Worm (Caenorhabditis elegans) whole organism, L4 larva: ENCODE data around the gene srv-13.

Experiments
- D1046.2 ChIP-seq: fragments of 200-800 bp; sonication (Bioruptor generic); IDR thresholded peaks from 2 replicates; pipeline ENCODE4 v1.3.6; 2022; ENCODE audit warnings: missing genetic modification characterization, missing compliant biosample characterization
- F26F4.8 ChIP-seq: fragments of 200-800 bp; sonication (Bioruptor generic); conservative IDR thresholded peaks from 2 replicates; pipeline ENCODE4 v1.3.6; 2022; ENCODE audit warnings: missing genetic modification characterization, missing compliant biosample characterization
- F44E2.7 ChIP-seq: fragments of 200-800 bp; sonication (Bioruptor generic); IDR thresholded peaks from 2 replicates; pipeline ENCODE4 v2.1.2; 2022; ENCODE audit warnings: missing genetic modification characterization, missing compliant biosample characterization
- F49E8.2 ChIP-seq: sonication (generic microtip); optimal IDR thresholded peaks from 2 replicates; lab custom pipeline; 2016; ENCODE audit warnings: missing compliant biosample characterization, mild to moderate bottlenecking, missing genetic modification characterization, borderline replicate concordance
- T26A8.4 ChIP-seq: fragments of 200-800 bp; sonication (Bioruptor generic); IDR thresholded peaks from 2 replicates; pipeline ENCODE4 v1.3.6; 2022; ENCODE audit warnings: missing genetic modification characterization, missing compliant biosample characterization
- Y48G9A.11 ChIP-seq: fragments of 200-800 bp; sonication (Bioruptor generic); IDR thresholded peaks from 2 replicates; pipeline ENCODE4 v1.3.6; 2022; ENCODE audit warnings: missing genetic modification reagents, missing genetic modification characterization, missing compliant biosample characterization
- Y75B8A.6 ChIP-seq: fragments of 200-800 bp; sonication (Bioruptor generic); IDR thresholded peaks from 2 replicates; pipeline ENCODE4 v1.3.6; 2022; ENCODE audit warnings: missing genetic modification reagents, missing genetic modification characterization, missing compliant biosample characterization
- ZK337.2 ChIP-seq: fragments of 200-800 bp; sonication (Bioruptor generic); IDR thresholded peaks from 2 replicates; pipeline ENCODE4 v1.3.6; 2022; ENCODE audit warnings: missing genetic modification reagents, missing genetic modification characterization, missing compliant biosample characterization
- ZK546.5 ChIP-seq, 2 experiments: sonication (generic microtip); optimal IDR thresholded peaks; 2 replicates each; lab custom pipeline; 2017; ENCODE audit warnings: missing biosample characterization in 2 of 2, missing genetic modification characterization in 2 of 2
- aha-1 ChIP-seq: fragments of 150-350 bp; peaks from one replicate; lab custom pipeline; 2014; ENCODE audit warnings: missing biosample characterization, missing genetic modification characterization
- arid-1 ChIP-seq: fragments of 200-800 bp; sonication (Bioruptor generic); conservative IDR thresholded peaks from 2 replicates; pipeline ENCODE4 v1.3.6; 2022; ENCODE audit warnings: missing genetic modification reagents, missing genetic modification characterization, missing compliant biosample characterization
- attf-4 ChIP-seq: sonication (generic microtip); optimal IDR thresholded peaks from 3 replicates; lab custom pipeline; 2017; ENCODE audit warnings: missing biosample characterization, missing genetic modification characterization
- ceh-28 ChIP-seq: fragments of 150-350 bp; optimal IDR thresholded peaks from 2 replicates; lab custom pipeline; 2014; ENCODE audit warnings: missing biosample characterization, missing genetic modification reagents, missing genetic modification characterization
- ceh-44 ChIP-seq: fragments of 200-800 bp; sonication (Bioruptor generic); IDR thresholded peaks from 2 replicates; pipeline ENCODE4 v1.3.6; 2022; ENCODE audit warnings: missing genetic modification reagents, missing genetic modification characterization, missing compliant biosample characterization
- ceh-62 ChIP-seq: sonication (generic microtip); optimal IDR thresholded peaks from 2 replicates; lab custom pipeline; 2017; ENCODE audit warnings: missing biosample characterization, missing genetic modification characterization
- ceh-82 ChIP-seq: sonication (generic microtip); optimal IDR thresholded peaks from 2 replicates; lab custom pipeline; 2017; ENCODE audit warnings: missing biosample characterization, missing genetic modification characterization
- dmd-6 ChIP-seq: fragments of 200-800 bp; sonication (Bioruptor generic); IDR thresholded peaks from 2 replicates; pipeline ENCODE4 v1.3.6; 2022; ENCODE audit warnings: missing genetic modification reagents, missing genetic modification characterization, missing compliant biosample characterization
- dmd-8 ChIP-seq: fragments of 200-800 bp; sonication (Bioruptor generic); IDR thresholded peaks from 2 replicates; pipeline ENCODE4 v1.3.6; 2022; ENCODE audit warnings: missing genetic modification characterization, missing compliant biosample characterization
- duxl-1 ChIP-seq: sonication (generic microtip); optimal IDR thresholded peaks from 2 replicates; lab custom pipeline; 2016; ENCODE audit warnings: mild to moderate bottlenecking, missing genetic modification characterization, moderate library complexity, missing compliant biosample characterization; ENCODE audit not compliant: poor library complexity
- fkh-10 ChIP-seq: fragments of 150-350 bp; optimal IDR thresholded peaks from 2 replicates; lab custom pipeline; 2014; ENCODE audit warnings: missing biosample characterization, missing genetic modification reagents, missing genetic modification characterization
- gei-8 ChIP-seq: fragments of 200-800 bp; sonication (Bioruptor generic); optimal IDR thresholded peaks from 2 replicates; lab custom pipeline; 2018; ENCODE audit warnings: mild to moderate bottlenecking, missing genetic modification characterization, missing compliant biosample characterization
- hlh-30 ChIP-seq: sonication (generic microtip); optimal IDR thresholded peaks from 2 replicates; lab custom pipeline; 2017; ENCODE audit warnings: antibody characterized with exemption, mild to moderate bottlenecking, missing genetic modification characterization, missing compliant biosample characterization; ENCODE audit not compliant: insufficient read depth
- jun-1 ChIP-seq: fragments of 150-350 bp; optimal IDR thresholded peaks from 2 replicates; lab custom pipeline; 2014; ENCODE audit warnings: missing biosample characterization, missing genetic modification reagents, missing genetic modification characterization
- lin-1 ChIP-seq: fragments of 200-800 bp; sonication (Bioruptor generic); IDR thresholded peaks from 2 replicates; pipeline ENCODE4 v1.3.6; 2022; ENCODE audit warnings: missing genetic modification reagents, missing genetic modification characterization, missing compliant biosample characterization
- lin-13 ChIP-seq: fragments of 150-350 bp; optimal IDR thresholded peaks from 2 replicates; lab custom pipeline; 2014; ENCODE audit warnings: missing biosample characterization, missing genetic modification reagents, missing genetic modification characterization
- lin-15B ChIP-seq: fragments of 150-350 bp; sonication (generic microtip); optimal IDR thresholded peaks from 3 replicates; lab custom pipeline; 2014; ENCODE audit warnings: missing biosample characterization, missing genetic modification characterization
- lin-29 ChIP-seq: fragments of 200-800 bp; sonication (Bioruptor generic); IDR thresholded peaks from 2 replicates; pipeline ENCODE4 v1.3.6; 2022; ENCODE audit warnings: missing genetic modification reagents, missing genetic modification characterization, missing compliant biosample characterization
- lin-38 ChIP-seq: fragments of 200-800 bp; sonication (Bioruptor generic); IDR thresholded peaks from 2 replicates; pipeline ENCODE4 v1.3.6; 2022; ENCODE audit warnings: missing genetic modification reagents, missing genetic modification characterization, missing compliant biosample characterization
- lir-3 ChIP-seq: sonication (generic microtip); optimal IDR thresholded peaks from 2 replicates; lab custom pipeline; 2016; ENCODE audit warnings: mild to moderate bottlenecking, missing genetic modification characterization, missing compliant biosample characterization
- mdt-29 ChIP-seq: fragments of 200-800 bp; sonication (Bioruptor generic); IDR thresholded peaks from 2 replicates; pipeline ENCODE4 v1.3.6; 2022; ENCODE audit warnings: missing genetic modification reagents, missing genetic modification characterization, missing compliant biosample characterization
- mxl-2 ChIP-seq: fragments of 200-800 bp; sonication (Bioruptor generic); conservative IDR thresholded peaks from 2 replicates; pipeline ENCODE4 v1.3.6; 2022; ENCODE audit warnings: missing genetic modification reagents, missing genetic modification characterization, missing compliant biosample characterization
- mxl-3 ChIP-seq: fragments of 200-800 bp; sonication (Bioruptor generic); optimal IDR thresholded peaks from 2 replicates; lab custom pipeline; 2018; ENCODE audit warnings: mild to moderate bottlenecking, missing genetic modification characterization, missing compliant biosample characterization
- nhr-10 ChIP-seq: fragments of 150-350 bp; optimal IDR thresholded peaks from 2 replicates; lab custom pipeline; 2014; ENCODE audit warnings: missing biosample characterization, missing genetic modification characterization
- nhr-102 ChIP-seq: sonication (generic microtip); optimal IDR thresholded peaks from 2 replicates; lab custom pipeline; 2016; ENCODE audit warnings: mild to moderate bottlenecking, missing genetic modification characterization, moderate library complexity, missing compliant biosample characterization
- nhr-25 ChIP-seq: sonication (generic microtip); optimal IDR thresholded peaks from 2 replicates; lab custom pipeline; 2017; ENCODE audit warnings: missing genetic modification characterization, mild to moderate bottlenecking, missing compliant biosample characterization, antibody characterized with exemption, moderate library complexity, borderline replicate concordance; ENCODE audit not compliant: insufficient read depth
- nhr-41 ChIP-seq: fragments of 200-800 bp; sonication (Bioruptor generic); IDR thresholded peaks from 2 replicates; pipeline ENCODE4 v1.3.6; 2022; ENCODE audit warnings: missing genetic modification reagents, missing genetic modification characterization, missing compliant biosample characterization
- nhr-42 ChIP-seq: fragments of 200-800 bp; sonication (Bioruptor generic); IDR thresholded peaks from 2 replicates; pipeline ENCODE4 v1.3.6; 2022; ENCODE audit warnings: missing genetic modification characterization, missing compliant biosample characterization
- nhr-76 ChIP-seq: fragments of 150-350 bp; optimal IDR thresholded peaks from 2 replicates; lab custom pipeline; 2014; ENCODE audit warnings: missing biosample characterization, missing genetic modification characterization
- nhr-77 ChIP-seq: fragments of 150-350 bp; optimal IDR thresholded peaks from 2 replicates; lab custom pipeline; 2014; ENCODE audit warnings: missing biosample characterization, missing genetic modification characterization
- pha-4 ChIP-seq, 2 experiments: fragments of 150-350 bp in 1 of 2; fragments of 200-800 bp in 1 of 2; sonication (Bioruptor generic) in 1 of 2; IDR thresholded peaks in 1 of 2; optimal IDR thresholded peaks in 1 of 2; 2 replicates each; pipeline versions ENCODE4 v1.3.6 to Lab custom; 2014 to 2022; ENCODE audit warnings: missing genetic modification characterization in 2 of 2, missing genetic modification reagents in 2 of 2, missing biosample characterization in 1 of 2, missing compliant biosample characterization in 1 of 2
- saeg-2 ChIP-seq: fragments of 200-800 bp; sonication (Bioruptor generic); IDR thresholded peaks from 2 replicates; pipeline ENCODE4 v1.3.6; 2022; ENCODE audit warnings: missing genetic modification reagents, missing genetic modification characterization, missing compliant biosample characterization
- sdz-12 ChIP-seq: fragments of 200-800 bp; sonication (Bioruptor generic); optimal IDR thresholded peaks from 2 replicates; lab custom pipeline; 2018; ENCODE audit warnings: mild to moderate bottlenecking, missing genetic modification characterization, missing compliant biosample characterization
- set-16 ChIP-seq: fragments of 200-800 bp; sonication (Bioruptor generic); IDR thresholded peaks from 2 replicates; pipeline ENCODE4 v1.3.6; 2022; ENCODE audit warnings: missing genetic modification reagents, missing genetic modification characterization, missing compliant biosample characterization
- snpc-4 ChIP-seq: fragments of 150-350 bp; optimal IDR thresholded peaks from 2 replicates; lab custom pipeline; 2014; ENCODE audit warnings: missing biosample characterization, missing genetic modification characterization
- spr-1 ChIP-seq: sonication (generic microtip); optimal IDR thresholded peaks from 2 replicates; lab custom pipeline; 2016; ENCODE audit warnings: mild to moderate bottlenecking, missing genetic modification characterization, missing compliant biosample characterization
- tag-97 ChIP-seq: fragments of 200-800 bp; sonication (Bioruptor generic); IDR thresholded peaks from 2 replicates; pipeline ENCODE4 v1.3.6; 2022; ENCODE audit warnings: missing genetic modification characterization, missing compliant biosample characterization
- unc-130 ChIP-seq: sonication (generic microtip); optimal IDR thresholded peaks from 2 replicates; lab custom pipeline; 2016; ENCODE audit warnings: missing genetic modification reagents, missing genetic modification characterization, missing compliant biosample characterization
- zfp-2 ChIP-seq: sonication (generic microtip); optimal IDR thresholded peaks from 2 replicates; lab custom pipeline; 2016; ENCODE audit warnings: mild to moderate bottlenecking, missing genetic modification characterization, missing compliant biosample characterization
- zfp-3 ChIP-seq: fragments of 200-800 bp; sonication (Bioruptor generic); conservative IDR thresholded peaks from 2 replicates; pipeline ENCODE4 v1.3.6; 2022; ENCODE audit warnings: missing genetic modification reagents, missing genetic modification characterization, missing compliant biosample characterization
- zip-11 ChIP-seq: fragments of 200-800 bp; sonication (Bioruptor generic); IDR thresholded peaks from 2 replicates; pipeline ENCODE4 v1.3.6; 2022; ENCODE audit warnings: missing genetic modification characterization, missing compliant biosample characterization

srv-13 gene

ce11 chrIV:6377335-6378069 is 27.5 kb upstream of the srv-13 start (continued):
- TF ChIP-seq ceh-44 (GFP tag; lab: Robert Waterston, UW) (no peak), Y48G9A.11 (GFP tag; lab: Robert Waterston, UW) (no peak), nhr-42 (GFP tag; lab: Robert Waterston, UW) (no peak), fkh-10 (GFP tag; lab: Kevin White, UChicago) (no peak), duxl-1 (tag; lab: Kevin White, UChicago) (no peak), dmd-6 (no peak), snpc-4 (no peak), zip-11 (GFP tag; lab: Robert Waterston, UW) (no peak), nhr-25 (tag; lab: Kevin White, UChicago) (no peak), lin-1 (no peak), lin-13 (GFP tag; lab: Kevin White, UChicago) (no peak), ceh-28 (tag; lab: Kevin White, UChicago) (no peak), mxl-2 (GFP tag; lab: Robert Waterston, UW) (no peak), lin-38 (GFP tag; lab: Robert Waterston, UW) (no peak), spr-1 (tag; lab: Kevin White, UChicago) (peak; percentile 9), nhr-10 (no peak), F26F4.8 (no peak), ceh-62 (tag; lab: Kevin White, UChicago) (no peak), D1046.2 (GFP tag; lab: Robert Waterston, UW) (no peak), tag-97 (GFP tag; lab: Robert Waterston, UW) (no peak), dmd-8 (0 out of 2 replicates have a peak, but pooled peaks have one; percentile 22), nhr-102 (no peak), nhr-77 (tag; lab: Kevin White, UChicago) (no peak), F49E8.2 (tag; lab: Kevin White, UChicago) (no peak), lin-29 (peak; percentile 25; the same call in 1 of the 2 replicates), zfp-3 (GFP tag; lab: Robert Waterston, UW) (no peak), ceh-82 (tag; lab: Kevin White, UChicago) (no peak), attf-4 (no peak), lir-3 (tag; lab: Kevin White, UChicago) (no peak), set-16 (GFP tag; lab: Robert Waterston, UW) (peak; percentile 94), aha-1 (peak; percentile 94)

ce11 chrIV:6378398-6378797 is 26.6 kb upstream of the srv-13 start:
- TF ChIP-seq jun-1 (tag; lab: Kevin White, UChicago) = no peak
- no peak for TF ChIP-seq Y75B8A.6 (GFP tag; lab: Robert Waterston, UW)
- TF ChIP-seq nhr-41 = no peak
- TF ChIP-seq nhr-25 (tag; lab: Kevin White, UChicago) = no peak
- TF ChIP-seq mxl-3 (GFP tag; lab: Kevin White, UChicago) = no peak
- no peak for TF ChIP-seq ZK337.2
- TF ChIP-seq mdt-29 (GFP tag; lab: Robert Waterston, UW) = no peak
- no peak for TF ChIP-seq pha-4 (GFP tag; IDR thresholded peaks at IDR 0.05; lab: Robert Waterston, UW)
- TF ChIP-seq pha-4 (tag; optimal IDR thresholded peaks at IDR 0.05; lab: Kevin White, UChicago) = no peak
- no peak for TF ChIP-seq unc-130 (GFP tag; lab: Kevin White, UChicago)
- TF ChIP-seq nhr-42 (GFP tag; lab: Robert Waterston, UW) = no peak
- no peak for TF ChIP-seq sdz-12 (GFP tag; lab: Kevin White, UChicago)
- TF ChIP-seq nhr-76 = no peak
- no peak for TF ChIP-seq saeg-2 (GFP tag; lab: Robert Waterston, UW)
- no peak for TF ChIP-seq ZK546.5 (tag; optimal IDR thresholded peaks at IDR 0.05; lab: Kevin White, UChicago)
- TF ChIP-seq zfp-2 (tag; lab: Kevin White, UChicago) = no peak
- TF ChIP-seq snpc-4 = no peak
- 0 out of 2 replicates have a peak, but pooled peaks have one; percentile 19 for TF ChIP-seq lin-38 (GFP tag; lab: Robert Waterston, UW)
- peak; percentile 94 for TF ChIP-seq T26A8.4 (GFP tag; lab: Robert Waterston, UW)
- no peak for TF ChIP-seq gei-8 (GFP tag; lab: Kevin White, UChicago)
- TF ChIP-seq hlh-30 = no peak
- TF ChIP-seq F44E2.7 (GFP tag; lab: Robert Waterston, UW) = no peak
- no peak for TF ChIP-seq fkh-10 (GFP tag; lab: Kevin White, UChicago)
- no peak for TF ChIP-seq lin-15B (tag; lab: Kevin White, UChicago)
- no peak for TF ChIP-seq arid-1
